Worm (Caenorhabditis elegans): ENCODE data around the gene tag-290.

ce11 chrV:11580826-11581225, 32.3 kb upstream of the tag-290 start, which contains the start of gene srx-90:
- TF ChIP-seq hlh-8 (tag; optimal IDR thresholded peaks at IDR 0.05) (no peak), lin-11 (tag; optimal IDR thresholded peaks at IDR 0.05) (no peak), nhr-232 (tag; optimal IDR thresholded peaks at IDR 0.05) (no peak), pha-4 (tag; optimal IDR thresholded peaks at IDR 0.05) (no peak), elt-2 (tag; optimal IDR thresholded peaks at IDR 0.05) (no peak), ceh-18 (tag; optimal IDR thresholded peaks at IDR 0.05) (no peak), fkh-10 (GFP tag; optimal IDR thresholded peaks at IDR 0.05) (no peak), ceh-31 (tag; optimal IDR thresholded peaks at IDR 0.05) (no peak), Y22D7AL.16 (tag; optimal IDR thresholded peaks at IDR 0.05) (no peak), elt-4 (tag; optimal IDR thresholded peaks at IDR 0.05) (no peak), unc-55 (GFP tag; optimal IDR thresholded peaks at IDR 0.05) (no peak), ama-1 (optimal IDR thresholded peaks at IDR 0.05) (no peak)
